Fruit fly (Drosophila melanogaster) whole organism, embryonic: ENCODE data around the gene CG34125.

Experiments
- CG10267 ChIP-seq: fragments of 200-800 bp; sonication (Bioruptor generic); optimal IDR thresholded peaks from 2 replicates; lab custom pipeline; 2018; ENCODE audit warnings: missing biosample characterization, mild to moderate bottlenecking, missing genetic modification characterization, moderate library complexity
- CG10979 ChIP-seq: fragments of 200-800 bp; sonication (Bioruptor generic); optimal IDR thresholded peaks from 2 replicates; lab custom pipeline; 2018; ENCODE audit warnings: missing biosample characterization, mild to moderate bottlenecking, missing genetic modification characterization, moderate library complexity
- CG11456 ChIP-seq: fragments of 200-800 bp; sonication (Bioruptor generic); IDR thresholded peaks from 3 replicates; pipeline ENCODE4 v1.3.6; 2022; ENCODE audit warnings: missing biosample characterization, missing genetic modification characterization
- CG12104 ChIP-seq: fragments of 200-800 bp; sonication (Bioruptor generic); optimal IDR thresholded peaks from 3 replicates; lab custom pipeline; 2016; ENCODE audit warnings: missing biosample characterization, missing genetic modification characterization
- CG12219 ChIP-seq: fragments of 200-800 bp; sonication (Bioruptor generic); optimal IDR thresholded peaks from 3 replicates; lab custom pipeline; 2018; ENCODE audit warnings: missing biosample characterization, mild to moderate bottlenecking, missing genetic modification characterization
- CG14667 ChIP-seq: fragments of 200-800 bp; sonication (Bioruptor generic); IDR thresholded peaks from 2 replicates; pipeline ENCODE4 v1.3.6; 2022; ENCODE audit warnings: missing biosample characterization, missing genetic modification characterization
- CG17361 ChIP-seq: fragments of 200-800 bp; sonication (Bioruptor generic); IDR thresholded peaks from 3 replicates; pipeline ENCODE4 v1.3.6; 2022; ENCODE audit warnings: missing biosample characterization, missing genetic modification characterization
- CG17612 ChIP-seq: fragments of 200-800 bp; sonication (Bioruptor generic); IDR thresholded peaks from 2 replicates; pipeline ENCODE4 v1.3.6; 2022; ENCODE audit warnings: missing biosample characterization, missing genetic modification characterization
- CG17829 ChIP-seq: fragments of 200-800 bp; optimal IDR thresholded peaks from 2 replicates; lab custom pipeline; 2019; ENCODE audit warnings: missing biosample characterization, mild to moderate bottlenecking, missing genetic modification characterization, moderate library complexity
- CG18011 ChIP-seq: fragments of 200-800 bp; sonication (Bioruptor generic); optimal IDR thresholded peaks from 2 replicates; lab custom pipeline; 2017; ENCODE audit warnings: missing biosample characterization, missing genetic modification characterization, mild to moderate bottlenecking, moderate library complexity, missing genotype
- CG3163 ChIP-seq: fragments of 200-800 bp; sonication (Bioruptor generic); optimal IDR thresholded peaks from 3 replicates; lab custom pipeline; 2016; ENCODE audit warnings: missing biosample characterization, missing genetic modification characterization
- CG3281 ChIP-seq: fragments of 200-800 bp; sonication (Bioruptor generic); optimal IDR thresholded peaks from 3 replicates; lab custom pipeline; 2017; ENCODE audit warnings: missing biosample characterization, mild to moderate bottlenecking, missing genetic modification characterization
- CG33213 ChIP-seq: fragments of 200-800 bp; sonication (Bioruptor generic); optimal IDR thresholded peaks from 3 replicates; lab custom pipeline; 2016; ENCODE audit warnings: missing biosample characterization, missing genetic modification characterization
- CG3726 ChIP-seq: fragments of 200-800 bp; sonication (Bioruptor generic); IDR thresholded peaks from 3 replicates; pipeline ENCODE4, ENCODE4 v1.3.6; 2022; ENCODE audit warnings: missing biosample characterization, missing genetic modification characterization
- CG4404 ChIP-seq: fragments of 200-800 bp; sonication (Bioruptor generic); IDR thresholded peaks from 2 replicates; pipeline ENCODE4 v1.3.6; 2022; ENCODE audit warnings: missing biosample characterization, missing genetic modification characterization
- CG4424 ChIP-seq: fragments of 200-800 bp; sonication (Bioruptor generic); optimal IDR thresholded peaks from 3 replicates; lab custom pipeline; 2016; ENCODE audit warnings: missing biosample characterization, missing genetic modification characterization
- CG4617 ChIP-seq: fragments of 200-800 bp; sonication (Bioruptor generic); optimal IDR thresholded peaks from 3 replicates; lab custom pipeline; 2016; ENCODE audit warnings: missing biosample characterization, missing genetic modification characterization, borderline replicate concordance
- CG5953 ChIP-seq: fragments of 200-800 bp; sonication (Bioruptor generic); IDR thresholded peaks from 2 replicates; pipeline ENCODE4 v1.3.6; 2022; ENCODE audit warnings: missing biosample characterization, missing genetic modification characterization
- CG6683 ChIP-seq: fragments of 200-800 bp; sonication (Bioruptor generic); optimal IDR thresholded peaks from 2 replicates; lab custom pipeline; 2017; ENCODE audit warnings: missing biosample characterization, mild to moderate bottlenecking, missing genetic modification characterization, missing genetic modification reagents
- CG7357 ChIP-seq: fragments of 200-800 bp; sonication (Bioruptor generic); IDR thresholded peaks from 3 replicates; pipeline ENCODE4 v1.3.6; 2022; ENCODE audit warnings: missing biosample characterization, missing genetic modification characterization
- CG7839 ChIP-seq: fragments of 200-800 bp; sonication (Bioruptor generic); optimal IDR thresholded peaks from 3 replicates; lab custom pipeline; 2018; ENCODE audit warnings: missing biosample characterization, mild to moderate bottlenecking, missing genetic modification characterization, moderate library complexity
- CG8944 ChIP-seq: fragments of 200-800 bp; sonication (Bioruptor generic); optimal IDR thresholded peaks from 3 replicates; lab custom pipeline; 2016; ENCODE audit warnings: missing biosample characterization, missing genetic modification characterization
- CG9876 ChIP-seq: fragments of 200-800 bp; sonication (Bioruptor generic); optimal IDR thresholded peaks from 2 replicates; lab custom pipeline; 2016; ENCODE audit warnings: missing biosample characterization, missing genetic modification characterization
- Dek ChIP-seq: fragments of 200-800 bp; sonication (Bioruptor generic); optimal IDR thresholded peaks from 3 replicates; lab custom pipeline; 2019; ENCODE audit warnings: missing biosample characterization, mild to moderate bottlenecking, missing genetic modification characterization, moderate library complexity
- Dref ChIP-seq: fragments of 200-800 bp; sonication (Bioruptor generic); IDR thresholded peaks from 2 replicates; pipeline ENCODE4 v1.3.6; 2022; ENCODE audit warnings: missing biosample characterization, missing genetic modification characterization
- Ets65A ChIP-seq: fragments of 200-800 bp; sonication (Bioruptor generic); peaks from one replicate; lab custom pipeline; 2016; ENCODE audit warnings: missing biosample characterization, missing genetic modification characterization
- GATAe ChIP-seq: fragments of 200-800 bp; sonication (Bioruptor generic); conservative IDR thresholded peaks from 2 replicates; pipeline ENCODE4 v1.3.6; 2022; ENCODE audit warnings: missing biosample characterization, missing genetic modification characterization
- Hr51 ChIP-seq, 2 experiments: fragments of 200-800 bp; sonication (Bioruptor generic); optimal IDR thresholded peaks; 2 replicates in 1 of 2; 3 replicates in 1 of 2; lab custom pipeline; 2016 to 2018; ENCODE audit warnings: missing biosample characterization in 2 of 2, missing genetic modification characterization in 2 of 2, mild to moderate bottlenecking in 1 of 2, moderate library complexity in 1 of 2
- Side ChIP-seq: fragments of 200-800 bp; sonication (Bioruptor generic); optimal IDR thresholded peaks from 2 replicates; lab custom pipeline; 2016; ENCODE audit warnings: missing biosample characterization, missing genetic modification characterization
- Sox100B ChIP-seq: fragments of 200-800 bp; sonication (Bioruptor generic); optimal IDR thresholded peaks from 3 replicates; lab custom pipeline; 2018; ENCODE audit warnings: missing biosample characterization, mild to moderate bottlenecking, missing genetic modification characterization
- Sry-δ ChIP-seq: fragments of 200-800 bp; sonication (Bioruptor generic); optimal IDR thresholded peaks from 2 replicates; lab custom pipeline; 2016; ENCODE audit warnings: missing biosample characterization, missing genetic modification characterization
- Ssrp ChIP-seq: fragments of 200-800 bp; sonication (Bioruptor generic); optimal IDR thresholded peaks from 2 replicates; lab custom pipeline; 2018; ENCODE audit warnings: missing biosample characterization, mild to moderate bottlenecking, missing genetic modification characterization, moderate library complexity
- Tbp ChIP-seq: fragments of >200 bp; optimal IDR thresholded peaks from 2 replicates; lab custom pipeline; 2018; ENCODE audit warnings: missing biosample characterization, missing genetic modification characterization
- YL-1 ChIP-seq: fragments of 200-800 bp; sonication (Bioruptor generic); optimal IDR thresholded peaks from 3 replicates; lab custom pipeline; 2017; ENCODE audit warnings: missing biosample characterization, mild to moderate bottlenecking, missing genetic modification characterization
- aop ChIP-seq: fragments of 200-800 bp; sonication (Bioruptor generic); IDR thresholded peaks from 2 replicates; pipeline ENCODE4 v1.3.6; 2022; ENCODE audit warnings: missing biosample characterization, missing genetic modification characterization
- az2 ChIP-seq: fragments of 200-800 bp; sonication (Bioruptor generic); optimal IDR thresholded peaks from 3 replicates; lab custom pipeline; 2016; ENCODE audit warnings: missing biosample characterization, missing genetic modification characterization
- chinmo ChIP-seq: fragments of 200-800 bp; sonication (Bioruptor generic); IDR thresholded peaks from 4 replicates; pipeline ENCODE4 v1.3.6; 2022; ENCODE audit warnings: missing biosample characterization, missing genetic modification characterization; ENCODE audit not compliant: partially characterized antibody
- dan ChIP-seq: fragments of 200-800 bp; sonication (Bioruptor generic); IDR thresholded peaks from 2 replicates; pipeline ENCODE4 v1.3.6; 2022; ENCODE audit warnings: missing biosample characterization, missing genetic modification characterization
- fd3F ChIP-seq: fragments of 200-800 bp; sonication (Bioruptor generic); optimal IDR thresholded peaks from 2 replicates; lab custom pipeline; 2018; ENCODE audit warnings: missing biosample characterization, mild to moderate bottlenecking, missing genetic modification characterization, moderate library complexity
- ftz-f1 ChIP-seq: fragments of 200-800 bp; sonication (Bioruptor generic); optimal IDR thresholded peaks from 2 replicates; lab custom pipeline; 2016; ENCODE audit warnings: missing biosample characterization, missing genetic modification characterization
- fu2 ChIP-seq: fragments of 200-800 bp; sonication (Bioruptor generic); optimal IDR thresholded peaks from 2 replicates; lab custom pipeline; 2016; ENCODE audit warnings: missing biosample characterization, missing genetic modification characterization
- grn ChIP-seq: fragments of 200-800 bp; sonication (Bioruptor generic); optimal IDR thresholded peaks from 3 replicates; lab custom pipeline; 2017; ENCODE audit warnings: missing biosample characterization, missing genetic modification characterization
- kni ChIP-seq: fragments of 200-800 bp; sonication (Bioruptor generic); optimal IDR thresholded peaks from 3 replicates; lab custom pipeline; 2017; ENCODE audit warnings: mild to moderate bottlenecking, missing biosample characterization, missing genetic modification reagents, missing genetic modification characterization
- mam ChIP-seq: fragments of 200-800 bp; sonication (Bioruptor generic); optimal IDR thresholded peaks from 3 replicates; lab custom pipeline; 2016; ENCODE audit warnings: missing biosample characterization, missing genetic modification characterization
- odd ChIP-seq: fragments of 200-800 bp; sonication (Bioruptor generic); optimal IDR thresholded peaks from 2 replicates; lab custom pipeline; 2017; ENCODE audit warnings: missing biosample characterization, mild to moderate bottlenecking, missing genetic modification characterization
- repo ChIP-seq: fragments of 200-800 bp; sonication (Bioruptor generic); optimal IDR thresholded peaks from 2 replicates; lab custom pipeline; 2016; ENCODE audit warnings: missing biosample characterization, missing genetic modification characterization
- slou ChIP-seq: fragments of 200-800 bp; sonication (Bioruptor generic); optimal IDR thresholded peaks from 3 replicates; lab custom pipeline; 2016; ENCODE audit warnings: missing biosample characterization, missing genetic modification characterization
- tup ChIP-seq: fragments of 200-800 bp; sonication (Bioruptor generic); optimal IDR thresholded peaks from 2 replicates; lab custom pipeline; 2016; ENCODE audit warnings: missing biosample characterization, mild to moderate bottlenecking, missing genetic modification characterization, moderate library complexity
- unc-4 ChIP-seq: fragments of 200-800 bp; sonication (Bioruptor generic); IDR thresholded peaks from 2 replicates; pipeline ENCODE4 v1.3.6; 2022; ENCODE audit warnings: missing biosample characterization, missing genetic modification characterization; ENCODE audit not compliant: partially characterized antibody

Gene CG34125

DNA sequence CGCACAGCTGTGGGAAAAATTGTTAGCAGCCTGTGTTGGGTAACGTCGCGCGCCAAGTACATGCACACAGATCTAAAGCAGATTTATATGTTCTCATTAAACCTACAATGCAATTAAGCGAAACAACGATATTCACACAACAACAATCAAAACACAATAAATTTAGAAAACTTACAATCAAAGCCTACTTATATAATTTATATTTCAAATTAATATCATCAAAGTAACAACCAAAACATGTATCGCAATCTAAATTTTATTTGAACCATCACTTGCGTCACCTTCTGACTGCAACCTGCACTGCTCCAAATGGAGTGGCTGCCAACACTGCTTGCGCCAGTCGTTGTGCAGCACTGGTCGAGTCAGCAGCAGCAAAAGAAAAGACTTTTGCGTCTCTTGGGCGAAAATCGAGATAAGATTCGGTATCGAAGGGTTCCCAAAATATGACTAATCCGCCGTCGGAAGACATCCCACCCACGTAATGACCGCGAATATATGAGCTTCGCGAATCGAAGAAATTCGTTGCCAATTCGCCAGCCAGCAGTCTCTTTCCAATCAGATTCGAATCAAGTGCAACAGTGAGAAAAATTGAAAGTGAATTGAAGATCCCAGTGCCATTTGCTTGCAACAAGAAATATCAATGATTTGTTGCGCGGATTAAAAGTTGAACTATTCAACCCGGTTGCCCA, 15.9 kb downstream of the CG34125 start, which contains the start of the genes CG8892 and CG34126 (continued):
- TF ChIP-seq CG8944 (GFP tag; lab: Kevin White, UChicago) (peak; percentile 96), chinmo (peak; percentile 87; the same call in 2 of the 4 replicates), CG3163 (GFP tag; lab: Kevin White, UChicago) (peak; percentile 84), CG7839 (tag; lab: Kevin White, UChicago) (peak; percentile 97), CG9876 (GFP tag; lab: Kevin White, UChicago) (peak; percentile 96), Ets65A (GFP tag; lab: Kevin White, UChicago) (peak; percentile 100), CG12104 (peak; percentile 96), CG5953 (peak; percentile 85), CG14667 (GFP tag; lab: Robert Waterston, UW) (peak; percentile 95), slou (GFP tag; lab: Kevin White, UChicago) (peak; percentile 98), CG3726 (GFP tag; lab: Robert Waterston, UW) (peak; percentile 92; the same call in 2 of the 3 replicates), CG17361 (GFP tag; lab: Robert Waterston, UW) (peak; percentile 98), aop (GFP tag; lab: Robert Waterston, UW) (peak; percentile 72; the same call in 1 of the 2 replicates), az2 (GFP tag; lab: Kevin White, UChicago) (peak; percentile 98), tup (GFP tag; lab: Kevin White, UChicago) (peak; percentile 95), ftz-f1 (peak; percentile 92), CG18011 (GFP tag; lab: Kevin White, UChicago) (peak; percentile 90), CG10979 (tag; lab: Kevin White, UChicago) (peak; percentile 95), Sox100B (peak; percentile 96), CG4424 (peak; percentile 99), grn (peak; percentile 86), fd3F (GFP tag; lab: Kevin White, UChicago) (peak; percentile 95), CG4404 (GFP tag; lab: Robert Waterston, UW) (peak; percentile 99), dan (GFP tag; lab: Robert Waterston, UW) (peak; percentile 93), Dek (peak; percentile 96), CG17829 (tag; lab: Kevin White, UChicago) (peak; percentile 98), Sry-δ (GFP tag; lab: Kevin White, UChicago) (peak; percentile 73), Side (GFP tag; lab: Kevin White, UChicago) (peak; percentile 93), kni (GFP tag; lab: Kevin White, UChicago) (peak; percentile 98), unc-4 (GFP tag; lab: Robert Waterston, UW) (0 out of 2 replicates have a peak, but pooled peaks have one; percentile 27), CG10267 (tag; lab: Kevin White, UChicago) (peak; percentile 100), odd (peak; percentile 90), fu2 (GFP tag; lab: Kevin White, UChicago) (peak; percentile 96), GATAe (peak; percentile 89), CG33213 (GFP tag; lab: Kevin White, UChicago) (peak; percentile 87), CG4617 (GFP tag; lab: Kevin White, UChicago) (peak; percentile 99), CG6683 (GFP tag; lab: Kevin White, UChicago) (peak; percentile 93), CG3281 (peak; percentile 97), CG17612 (GFP tag; lab: Robert Waterston, UW) (peak; percentile 87), Dref (GFP tag; lab: Robert Waterston, UW) (peak; percentile 51), repo (GFP tag; lab: Kevin White, UChicago) (peak; percentile 91), Ssrp (tag; lab: Kevin White, UChicago) (peak; percentile 97), CG12219 (GFP tag; lab: Kevin White, UChicago) (peak; percentile 86), CG11456 (GFP tag; lab: Robert Waterston, UW) (peak; percentile 97), Hr51 (GFP tag; optimal IDR thresholded peaks at IDR 0.05; lab: Kevin White, UChicago) (peak; percentile 95 to 98), CG7357 (peak; percentile 92), YL-1 (peak; percentile 92), Tbp (GFP tag; lab: Kevin White, UChicago) (peak; percentile 75), mam (GFP tag; lab: Kevin White, UChicago) (peak; percentile 98)
